Fruit fly (Drosophila melanogaster) ovary, adult (tissue): ENCODE measurements around the gene Cyp303a1.

Experiments used
- CG17801 ChIP-seq: fragments of 200-800 bp; optimal IDR thresholded peaks from 2 replicates; lab custom pipeline; 2019; ENCODE audit warnings: missing biosample characterization, mild to moderate bottlenecking, missing genetic modification characterization, moderate library complexity; ENCODE audit not compliant: partially characterized antibody

Cyp303a1 gene

dm6 chr2L:16329625-16330024, 35.6 kb downstream of the Cyp303a1 start, which contains the start of gene CG4440:
Gene CG4440 (plus strand): TSS chr2L:16329925.
- no peak for TF ChIP-seq CG17801 (GFP tag; lab: Kevin White, UChicago)

- no peak for TF ChIP-seq CG17801 (GFP tag; lab: Kevin White, UChicago)
These were observed 43.8 kb downstream of the Cyp303a1 start, which contains the start of gene CG31817 for dm6 chr2L:16337785-16338184. Gene CG31817 (minus strand): TSS chr2L:16337885.

DNA sequence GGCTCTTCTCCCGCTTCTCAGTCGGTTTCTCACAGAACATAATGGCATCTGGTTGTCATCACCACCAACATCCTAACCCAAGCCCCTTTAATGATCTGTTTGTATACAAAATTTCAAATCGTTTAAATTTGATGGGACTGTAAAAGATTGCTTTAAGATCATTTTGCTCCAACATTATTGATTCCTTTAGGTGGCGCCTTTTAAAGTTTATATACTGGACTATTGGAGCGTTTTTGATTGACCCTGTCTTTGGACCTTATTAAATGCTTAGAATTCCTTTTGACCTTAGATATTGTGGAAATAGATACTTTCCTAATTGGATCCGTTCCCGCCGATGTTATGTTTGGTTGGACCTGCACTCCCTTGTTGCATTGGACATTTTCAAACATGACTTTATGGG, 46.3 kb downstream of the Cyp303a1 start, which contains the start of gene CG42266:
TSS of gene CG42266 (minus strand) at position 101 of the 400 bp plus-strand sequence.
- no peak for TF ChIP-seq CG17801 (GFP tag; lab: Kevin White, UChicago)

dm6 chr2L:16342224-16342623, 48.2 kb downstream of the Cyp303a1 start, which contains the start of gene CG44405:
Gene CG44405 (minus strand): TSS chr2L:16342324.
- TF ChIP-seq CG17801 (GFP tag; lab: Kevin White, UChicago) = no peak
